Worm (Caenorhabditis elegans): ENCODE results near the gene T05A10.6.

- TF ChIP-seq W03F9.2 (tag; optimal IDR thresholded peaks at IDR 0.05) (no peak), him-1 (tag; optimal IDR thresholded peaks at IDR 0.05) (no peak)
Observed at ce11 chrX:10754532-10754931, 40.0 kb downstream of the T05A10.6 start.
